Fruit fly (Drosophila melanogaster): ENCODE results near the gene Mob2.

Mob2 gene

DNA sequence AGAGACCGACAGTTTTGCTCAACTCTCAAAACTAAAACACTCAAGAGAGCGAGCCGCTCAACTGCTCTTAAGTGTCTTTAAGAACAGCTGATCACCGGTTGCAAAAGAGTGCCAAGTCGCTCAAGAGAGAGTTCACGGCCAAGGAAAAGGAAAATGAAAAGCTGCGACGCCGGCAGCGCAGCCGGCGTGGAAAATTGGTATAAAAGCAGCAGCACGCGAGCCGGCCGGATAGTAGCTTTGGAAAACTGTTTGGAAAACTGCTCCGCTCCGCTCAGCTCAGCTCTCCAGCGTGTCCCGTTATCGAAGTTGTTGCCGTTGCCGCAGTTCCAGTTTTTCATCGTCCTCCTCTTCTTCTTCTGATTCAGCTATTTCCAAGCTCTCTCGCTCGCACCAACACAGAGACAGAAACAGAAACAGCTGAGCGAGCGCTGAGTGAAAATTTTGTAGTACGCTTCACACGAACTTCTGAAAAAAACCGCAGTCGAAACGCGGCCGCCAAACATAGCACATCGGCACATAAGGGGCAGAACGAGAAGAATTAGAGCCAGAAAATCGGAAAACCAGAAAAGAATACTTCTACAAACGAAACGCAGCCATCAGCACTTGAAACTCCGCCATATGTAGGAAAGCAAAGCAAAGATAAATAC, 74.6 kb downstream of the Mob2 start, which contains the start of gene chrb (continued):
- no peak for TF ChIP-seq ttk (GFP tag; IDR thresholded peaks at IDR 0.05)
- TF ChIP-seq CG15514 (GFP tag; optimal IDR thresholded peaks at IDR 0.05): peak; percentile 53
- TF ChIP-seq CG3726 (GFP tag; IDR thresholded peaks at IDR 0.05): 0 out of 3 replicates have a peak, but pooled peaks have one; percentile 30
- peak; percentile 16 for TF ChIP-seq CG9797 (GFP tag; optimal IDR thresholded peaks at IDR 0.05)
- 0 out of 3 replicates have a peak, but pooled peaks have one; percentile 16 for TF ChIP-seq tgo (GFP tag; IDR thresholded peaks at IDR 0.05)
- peak; percentile 23; the same call in 1 of the 2 replicates for TF ChIP-seq E2f2 (GFP tag; IDR thresholded peaks at IDR 0.05)
- TF ChIP-seq gfzf (GFP tag; optimal IDR thresholded peaks at IDR 0.05): no peak
- peak; percentile 76; the same call in 1 of the 3 replicates for TF ChIP-seq gce (GFP tag; IDR thresholded peaks at IDR 0.05)
- TF ChIP-seq Nf-YC (tag; optimal IDR thresholded peaks at IDR 0.05): peak; percentile 66
- TF ChIP-seq sens-2 (GFP tag; IDR thresholded peaks at IDR 0.05): 0 out of 2 replicates have a peak, but pooled peaks have one; percentile 8
- TF ChIP-seq bab2 (GFP tag; optimal IDR thresholded peaks at IDR 0.05): peak; percentile 17
- no peak for TF ChIP-seq CG10431 (GFP tag; optimal IDR thresholded peaks at IDR 0.05)
- TF ChIP-seq CG2202 (tag; optimal IDR thresholded peaks at IDR 0.05): peak; percentile 30
- peak; percentile 51; the same call in 1 of the 2 replicates for TF ChIP-seq nerfin-2 (GFP tag; IDR thresholded peaks at IDR 0.05; ENCODE audit: partially characterized antibody)
- TF ChIP-seq pnt (GFP tag; optimal IDR thresholded peaks at IDR 0.05): peak; percentile 21
- peak; percentile 58 for TF ChIP-seq p53 (GFP tag; optimal IDR thresholded peaks at IDR 0.05)
- TF ChIP-seq CG7745 (tag; optimal IDR thresholded peaks at IDR 0.05): no peak
- TF ChIP-seq Fer3 (tag; optimal IDR thresholded peaks at IDR 0.05): no peak
- TF ChIP-seq sna (GFP tag; IDR thresholded peaks at IDR 0.05; ENCODE audit: partially characterized antibody): peak; percentile 70; the same call in 1 of the 2 replicates
- TF ChIP-seq salm (tag; optimal IDR thresholded peaks at IDR 0.05): peak; percentile 38
- TF ChIP-seq pan (optimal IDR thresholded peaks at IDR 0.05): no peak
- TF ChIP-seq pan (GFP tag; optimal IDR thresholded peaks at IDR 0.05 in 1 of 2, IDR thresholded peaks at IDR 0.05 in 1 of 2): no peak
- TF ChIP-seq row (GFP tag; IDR thresholded peaks at IDR 0.05): peak; percentile 15; the same call in 1 of the 3 replicates
- peak; percentile 52; the same call in 1 of the 3 replicates for TF ChIP-seq sr (GFP tag; IDR thresholded peaks at IDR 0.05)
- no peak for TF ChIP-seq CG4617 (GFP tag; optimal IDR thresholded peaks at IDR 0.05; ENCODE audit: borderline replicate concordance)
- TF ChIP-seq stwl (tag; optimal IDR thresholded peaks at IDR 0.05): peak; percentile 28
- peak; percentile 76; the same call in 2 of the 3 replicates for TF ChIP-seq otp (GFP tag; IDR thresholded peaks at IDR 0.05)
- TF ChIP-seq Sox102F (GFP tag; optimal IDR thresholded peaks at IDR 0.05): no peak
- TF ChIP-seq Blimp-1 (GFP tag; optimal IDR thresholded peaks at IDR 0.05): peak; percentile 56
- TF ChIP-seq CG10267 (tag; optimal IDR thresholded peaks at IDR 0.05): peak; percentile 30
- TF ChIP-seq Hey (tag; optimal IDR thresholded peaks at IDR 0.05): no peak
- peak; percentile 53 for TF ChIP-seq Hand (GFP tag; optimal IDR thresholded peaks at IDR 0.05)
- peak; percentile 39 for TF ChIP-seq jumu (GFP tag; optimal IDR thresholded peaks at IDR 0.05)
- TF ChIP-seq eyg (GFP tag; optimal IDR thresholded peaks at IDR 0.05): no peak
- no peak for TF ChIP-seq D (optimal IDR thresholded peaks at IDR 0.05)
- TF ChIP-seq D (GFP tag; optimal IDR thresholded peaks at IDR 0.05): peak; percentile 24
- TF ChIP-seq Oli (tag; optimal IDR thresholded peaks at IDR 0.05): peak; percentile 26
- TF ChIP-seq gsb (GFP tag; IDR thresholded peaks at IDR 0.05): no peak
- TF ChIP-seq dmrt99B (tag; optimal IDR thresholded peaks at IDR 0.05): peak; percentile 49
- peak; percentile 61 for TF ChIP-seq odd (GFP tag; optimal IDR thresholded peaks at IDR 0.05)
- peak; percentile 74 for TF ChIP-seq Bgb (GFP tag; IDR thresholded peaks at IDR 0.05; ENCODE audit: partially characterized antibody)
- peak; percentile 67 for TF ChIP-seq CG13624 (GFP tag; optimal IDR thresholded peaks at IDR 0.05)
- no peak for TF ChIP-seq br (optimal IDR thresholded peaks at IDR 0.05)
- 0 out of 3 replicates have a peak, but pooled peaks have one; percentile 13 for TF ChIP-seq CG6175 (GFP tag; IDR thresholded peaks at IDR 0.05)
- TF ChIP-seq CG31224 (GFP tag; IDR thresholded peaks at IDR 0.05): no peak
- TF ChIP-seq CG3847 (GFP tag; IDR thresholded peaks at IDR 0.05): no peak
- TF ChIP-seq crp (GFP tag; optimal IDR thresholded peaks at IDR 0.05): peak; percentile 47 to 85
- TF ChIP-seq lab (GFP tag; optimal IDR thresholded peaks at IDR 0.05): peak; percentile 79
- peak; percentile 43 for TF ChIP-seq CG4282 (GFP tag; optimal IDR thresholded peaks at IDR 0.05)

All from whole organism, embryonic.